Worm (Caenorhabditis elegans): ENCODE data around the gene crn-5.

ce11 chrII:10602184-10602583 lies 9.6 kb downstream of the crn-5 start, which contains the start of gene srv-2:
- TF ChIP-seq him-1 (tag; optimal IDR thresholded peaks at IDR 0.05) (no peak), W03F9.2 (tag; optimal IDR thresholded peaks at IDR 0.05) (no peak)

All from whole organism, L4/young adult.